Worm (Caenorhabditis elegans) whole organism, L4 larva: ENCODE measurements around the gene T05H4.15.

Source experiments
- ama-1 ChIP-seq: fragments of 150-350 bp; optimal IDR thresholded peaks from 2 replicates; lab custom pipeline; 2014; ENCODE audit warnings: inconsistent platforms, mixed read lengths
- dmd-8 ChIP-seq: fragments of 200-800 bp; sonication (Bioruptor generic); IDR thresholded peaks from 2 replicates; pipeline ENCODE4 v1.3.6; 2022; ENCODE audit warnings: missing genetic modification characterization, missing compliant biosample characterization
- duxl-1 ChIP-seq: sonication (generic microtip); optimal IDR thresholded peaks from 2 replicates; lab custom pipeline; 2016; ENCODE audit warnings: mild to moderate bottlenecking, missing genetic modification characterization, moderate library complexity, missing compliant biosample characterization; ENCODE audit not compliant: poor library complexity
- jun-1 ChIP-seq: fragments of 150-350 bp; optimal IDR thresholded peaks from 2 replicates; lab custom pipeline; 2014; ENCODE audit warnings: missing biosample characterization, missing genetic modification reagents, missing genetic modification characterization
- lin-29 ChIP-seq: fragments of 200-800 bp; sonication (Bioruptor generic); IDR thresholded peaks from 2 replicates; pipeline ENCODE4 v1.3.6; 2022; ENCODE audit warnings: missing genetic modification reagents, missing genetic modification characterization, missing compliant biosample characterization
- lin-39 ChIP-seq: fragments of 150-350 bp; optimal IDR thresholded peaks from 2 replicates; lab custom pipeline; 2014; ENCODE audit warnings: missing biosample characterization, missing genetic modification reagents, missing genetic modification characterization
- lir-3 ChIP-seq: sonication (generic microtip); optimal IDR thresholded peaks from 2 replicates; lab custom pipeline; 2016; ENCODE audit warnings: mild to moderate bottlenecking, missing genetic modification characterization, missing compliant biosample characterization
- mdl-1 ChIP-seq, 2 experiments: fragments of 150-350 bp in 1 of 2; sonication (generic microtip) in 1 of 2; optimal IDR thresholded peaks; 2 replicates each; lab custom pipeline; 2014 to 2017; ENCODE audit warnings: missing biosample characterization in 2 of 2, missing genetic modification characterization in 2 of 2
- nhr-11 ChIP-seq: fragments of 150-350 bp; optimal IDR thresholded peaks from 2 replicates; lab custom pipeline; 2014; ENCODE audit warnings: missing biosample characterization, missing genetic modification characterization
- pqm-1 ChIP-seq: sonication (generic microtip); optimal IDR thresholded peaks from 2 replicates; lab custom pipeline; 2017; ENCODE audit warnings: missing biosample characterization, missing genetic modification characterization
- snpc-4 ChIP-seq: fragments of 150-350 bp; optimal IDR thresholded peaks from 2 replicates; lab custom pipeline; 2014; ENCODE audit warnings: missing biosample characterization, missing genetic modification characterization
- unc-62 ChIP-seq, 3 experiments: fragments of 150-350 bp in 1 of 3; sonication (generic microtip); optimal IDR thresholded peaks in 2 of 3; peaks in 1 of 3; 1 replicate in 1 of 3; 2 replicates in 2 of 3; lab custom pipeline; 2014 to 2017; ENCODE audit warnings: missing biosample characterization in 3 of 3, missing genetic modification characterization in 3 of 3, missing genetic modification reagents in 3 of 3, missing genotype in 1 of 3
- zip-11 ChIP-seq: fragments of 200-800 bp; sonication (Bioruptor generic); IDR thresholded peaks from 2 replicates; pipeline ENCODE4 v1.3.6; 2022; ENCODE audit warnings: missing genetic modification characterization, missing compliant biosample characterization
- ztf-11 ChIP-seq: fragments of 150-350 bp; optimal IDR thresholded peaks from 2 replicates; lab custom pipeline; 2014; ENCODE audit warnings: missing biosample characterization, missing genetic modification characterization

DNA sequence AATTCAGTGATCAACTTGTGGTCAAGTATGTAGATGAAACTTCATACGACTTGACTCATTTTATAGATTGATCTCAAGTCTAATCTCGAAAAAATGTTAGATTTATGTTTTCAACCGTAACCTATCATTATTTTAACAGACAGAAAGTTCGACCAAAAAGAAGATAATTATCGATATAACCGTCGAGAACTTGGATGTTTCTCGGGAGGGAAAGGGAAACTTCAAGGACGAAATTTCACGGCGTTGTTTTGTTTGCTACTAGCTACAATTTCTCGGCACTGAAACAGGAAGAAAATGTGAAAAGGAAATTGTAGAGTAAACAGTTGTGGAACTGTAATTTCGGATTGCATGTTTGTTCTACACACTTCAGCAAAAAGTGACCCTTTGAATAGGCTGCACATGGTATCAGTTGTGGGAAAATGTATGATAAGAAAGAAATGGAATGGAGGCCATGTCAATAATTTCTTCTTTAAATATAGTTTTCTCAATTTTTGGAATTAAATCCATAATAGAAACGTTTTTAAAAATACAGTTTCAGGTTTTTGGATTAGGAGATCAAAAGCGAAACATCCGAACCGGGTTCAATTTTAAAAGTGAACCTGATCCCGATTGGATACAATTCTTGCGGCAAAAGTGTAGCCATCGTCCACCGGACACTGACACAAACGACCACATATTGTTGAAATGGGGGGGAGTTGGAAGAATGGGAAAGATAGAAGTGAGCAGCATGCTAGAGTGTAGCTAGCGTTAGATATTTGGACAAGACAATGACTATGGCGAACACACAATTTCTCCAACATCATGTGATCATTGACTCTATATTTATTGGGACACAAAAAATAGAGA, 10.8 kb downstream of the T05H4.15 start:
- no peak for TF ChIP-seq jun-1
- TF ChIP-seq lin-29 (GFP tag; lab: Robert Waterston, UW): no peak
- TF ChIP-seq ztf-11: no peak
- TF ChIP-seq mdl-1 (tag; optimal IDR thresholded peaks at IDR 0.05; lab: Kevin White, UChicago): peak in 1 of 2 experiments; percentile 7
- TF ChIP-seq dmd-8 (GFP tag; lab: Robert Waterston, UW): no peak
- TF ChIP-seq lir-3 (tag; lab: Kevin White, UChicago): no peak
- TF ChIP-seq duxl-1: no peak
- TF ChIP-seq nhr-11: no peak
- TF ChIP-seq unc-62 (GFP tag; optimal IDR thresholded peaks at IDR 0.05 in 1 of 2; lab: Kevin White, UChicago): peak in 1 of 2 experiments; percentile 83
- TF ChIP-seq unc-62 (tag; optimal IDR thresholded peaks at IDR 0.05; lab: Kevin White, UChicago): no peak
- no peak for TF ChIP-seq lin-39 (tag; lab: Kevin White, UChicago)
- no peak for TF ChIP-seq ama-1
- no peak for TF ChIP-seq zip-11 (GFP tag; lab: Robert Waterston, UW)
- TF ChIP-seq pqm-1 (tag; lab: Kevin White, UChicago): peak; percentile 65
- TF ChIP-seq snpc-4 (tag; lab: Kevin White, UChicago): no peak
